Fruit fly (Drosophila melanogaster) Kc167 (cell line): ENCODE results near the gene Golgin84.

Experiments used
- Sin3A ChIP-seq: fragments of >200 bp; optimal IDR thresholded peaks from 2 replicates; lab custom pipeline; 2018; ENCODE audit warnings: missing external identifiers
- h ChIP-seq: fragments of >200 bp; optimal IDR thresholded peaks from 3 replicates; lab custom pipeline; 2018; ENCODE audit warnings: missing external identifiers
- psq ChIP-seq: fragments of >200 bp; optimal IDR thresholded peaks from 2 replicates; lab custom pipeline; 2017; ENCODE audit warnings: missing external identifiers
- ttk ChIP-seq: sonication (Bioruptor generic); optimal IDR thresholded peaks from 2 replicates; lab custom pipeline; 2017; ENCODE audit warnings: missing external identifiers

- no peak for TF ChIP-seq h
- TF ChIP-seq Sin3A (lab: Kevin White, UChicago): no peak
- TF ChIP-seq psq: no peak
- no peak for TF ChIP-seq ttk
These were observed 18.8 kb upstream of the Golgin84 start, which contains the start of gene CG33342 for dm6 chr3R:24376565-24376964.
